Fruit fly (Drosophila melanogaster): ENCODE data around the gene CG44002.

DNA sequence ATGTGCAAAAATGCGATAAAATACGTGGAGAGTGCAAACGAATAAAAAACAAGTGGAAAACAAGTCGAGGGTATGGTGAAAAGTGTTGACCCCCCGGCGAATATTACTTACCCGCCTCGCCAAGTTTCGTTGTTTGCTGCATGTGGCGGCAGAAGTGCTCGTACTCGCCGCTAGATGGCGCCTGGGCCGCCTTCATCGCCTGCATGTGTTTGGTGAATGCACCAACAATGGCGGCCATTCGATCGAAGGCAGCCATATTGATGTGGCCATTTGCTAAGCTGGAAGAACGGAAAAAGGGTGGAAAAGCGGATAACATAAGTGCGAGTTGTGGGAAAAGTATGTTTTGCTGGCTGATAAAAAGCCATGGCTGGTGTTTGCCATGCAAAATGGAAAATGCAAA lies 12.3 kb upstream of the CG44002 start:
- TF ChIP-seq CG18262 (tag; optimal IDR thresholded peaks at IDR 0.05), result no peak
- no peak for TF ChIP-seq H15 (GFP tag; IDR thresholded peaks at IDR 0.05)
- no peak for TF ChIP-seq CG3163 (GFP tag; optimal IDR thresholded peaks at IDR 0.05)
- no peak for TF ChIP-seq CG15479 (GFP tag; optimal IDR thresholded peaks at IDR 0.05)
- no peak for TF ChIP-seq Lim3 (GFP tag; IDR thresholded peaks at IDR 0.05)
- no peak for TF ChIP-seq CG15269 (tag; optimal IDR thresholded peaks at IDR 0.05)
- TF ChIP-seq mam (GFP tag; optimal IDR thresholded peaks at IDR 0.05), result no peak
- TF ChIP-seq CTCF (GFP tag; optimal IDR thresholded peaks at IDR 0.05), result peak; percentile 82
- no peak for TF ChIP-seq H2.0 (GFP tag; IDR thresholded peaks at IDR 0.05)
